Fruit fly (Drosophila melanogaster) whole organism, embryonic: Measurements from ENCODE around the gene CG10035.

Source experiments
- B-H2 ChIP-seq: fragments of 200-800 bp; sonication (Bioruptor generic); optimal IDR thresholded peaks from 2 replicates; lab custom pipeline; 2018; ENCODE audit warnings: missing biosample characterization, mild to moderate bottlenecking, missing genetic modification characterization
- CG17802 ChIP-seq: fragments of 200-800 bp; sonication (Bioruptor generic); optimal IDR thresholded peaks from 2 replicates; lab custom pipeline; 2018; ENCODE audit warnings: missing biosample characterization, mild to moderate bottlenecking, missing genetic modification characterization, moderate library complexity
- CG3163 ChIP-seq: fragments of 200-800 bp; sonication (Bioruptor generic); optimal IDR thresholded peaks from 3 replicates; lab custom pipeline; 2016; ENCODE audit warnings: missing biosample characterization, missing genetic modification characterization
- CG3838 ChIP-seq: fragments of 200-800 bp; sonication (Bioruptor generic); optimal IDR thresholded peaks from 3 replicates; lab custom pipeline; 2016; ENCODE audit warnings: missing biosample characterization, missing genetic modification characterization
- CG4820 ChIP-seq: fragments of 200-800 bp; sonication (Bioruptor generic); optimal IDR thresholded peaks from 3 replicates; lab custom pipeline; 2016; ENCODE audit warnings: missing biosample characterization, missing genetic modification characterization
- CG4854 ChIP-seq: fragments of 200-800 bp; sonication (Bioruptor generic); optimal IDR thresholded peaks from 2 replicates; lab custom pipeline; 2016; ENCODE audit warnings: missing biosample characterization, missing genetic modification characterization, inconsistent platforms
- CG5245 ChIP-seq: fragments of 200-800 bp; sonication (Bioruptor generic); optimal IDR thresholded peaks from 3 replicates; lab custom pipeline; 2016; ENCODE audit warnings: missing biosample characterization, missing genetic modification characterization
- CG8478 ChIP-seq: fragments of >200 bp; optimal IDR thresholded peaks from 2 replicates; lab custom pipeline; 2018
- Camta ChIP-seq: fragments of 200-800 bp; sonication (Bioruptor generic); optimal IDR thresholded peaks from 2 replicates; lab custom pipeline; 2016; ENCODE audit warnings: missing biosample characterization, missing genetic modification characterization
- Chrac-16 ChIP-seq: fragments of 200-800 bp; sonication (Bioruptor generic); optimal IDR thresholded peaks from 3 replicates; lab custom pipeline; 2016; ENCODE audit warnings: missing biosample characterization, missing genetic modification characterization
- Eip74EF ChIP-seq, 2 experiments: fragments of 200-800 bp in 1 of 2; fragments of >200 bp in 1 of 2; sonication (Bioruptor generic) in 1 of 2; optimal IDR thresholded peaks; 2 replicates each; lab custom pipeline; 2017 to 2019; ENCODE audit warnings: missing biosample characterization in 2 of 2, missing genetic modification characterization in 2 of 2, mild to moderate bottlenecking in 1 of 2, moderate library complexity in 1 of 2
- Fer2 ChIP-seq: fragments of 200-800 bp; sonication (Bioruptor generic); optimal IDR thresholded peaks from 2 replicates; lab custom pipeline; 2018; ENCODE audit warnings: missing biosample characterization, mild to moderate bottlenecking, missing genetic modification characterization, moderate library complexity
- Hr39 ChIP-seq: fragments of >200 bp; optimal IDR thresholded peaks from 2 replicates; lab custom pipeline; 2017
- Pdp1 ChIP-seq, 2 experiments: fragments of 200-800 bp; sonication (Bioruptor generic); optimal IDR thresholded peaks; 3 replicates each; lab custom pipeline; 2016; ENCODE audit warnings: missing biosample characterization in 2 of 2, missing genetic modification characterization in 2 of 2, mild to moderate bottlenecking in 1 of 2, moderate library complexity in 1 of 2
- Poxn ChIP-seq: fragments of 200-800 bp; sonication (Bioruptor generic); IDR thresholded peaks from 2 replicates; pipeline ENCODE4 v1.3.6; 2022; ENCODE audit warnings: missing biosample characterization, missing genetic modification characterization
- Trl ChIP-seq, 3 experiments: fragments of >200 bp in 2 of 3; fragments of 200-800 bp in 1 of 3; sonication (Bioruptor generic) in 1 of 3; optimal IDR thresholded peaks; 2 replicates in 1 of 3; 3 replicates in 2 of 3; lab custom pipeline; 2016 to 2017; ENCODE audit warnings: missing biosample characterization in 1 of 3, missing genetic modification characterization in 1 of 3
- bcd ChIP-seq: fragments of 200-800 bp; sonication (Bioruptor generic); optimal IDR thresholded peaks from 2 replicates; lab custom pipeline; 2017; ENCODE audit warnings: missing biosample characterization, mild to moderate bottlenecking, missing genetic modification characterization
- chif ChIP-seq, 2 experiments: fragments of 200-800 bp; sonication (Bioruptor generic); optimal IDR thresholded peaks; 3 replicates each; lab custom pipeline; 2016; ENCODE audit warnings: missing biosample characterization in 2 of 2, missing genetic modification characterization in 2 of 2
- chm ChIP-seq: fragments of 200-800 bp; sonication (Bioruptor generic); IDR thresholded peaks from 2 replicates; pipeline ENCODE4 v1.3.6; 2022; ENCODE audit warnings: missing biosample characterization, missing genetic modification characterization
- crc ChIP-seq: fragments of 200-800 bp; sonication (Bioruptor generic); optimal IDR thresholded peaks from 2 replicates; lab custom pipeline; 2016; ENCODE audit warnings: missing biosample characterization, missing genetic modification characterization
- cwo ChIP-seq: fragments of 200-800 bp; sonication (Bioruptor generic); optimal IDR thresholded peaks from 3 replicates; lab custom pipeline; 2017; ENCODE audit warnings: missing biosample characterization, missing genetic modification characterization, mild to moderate bottlenecking, moderate library complexity, missing genetic modification reagents
- disco-r ChIP-seq: fragments of 200-800 bp; sonication (Bioruptor generic); optimal IDR thresholded peaks from 2 replicates; lab custom pipeline; 2016; ENCODE audit warnings: missing biosample characterization, missing genetic modification characterization
- eve ChIP-seq, 2 experiments: fragments of >200 bp; optimal IDR thresholded peaks; 2 replicates each; lab custom pipeline; 2017; ENCODE audit warnings: missing biosample characterization in 2 of 2, missing genetic modification characterization in 2 of 2
- exex ChIP-seq: fragments of 200-800 bp; sonication (Bioruptor generic); optimal IDR thresholded peaks from 4 replicates; lab custom pipeline; 2018; ENCODE audit warnings: missing biosample characterization, mild to moderate bottlenecking, missing genetic modification characterization, moderate library complexity
- fd102C ChIP-seq: fragments of 200-800 bp; sonication (Bioruptor generic); optimal IDR thresholded peaks from 2 replicates; lab custom pipeline; 2018; ENCODE audit warnings: missing biosample characterization, mild to moderate bottlenecking, missing genetic modification characterization, moderate library complexity
- fru ChIP-seq: fragments of >200 bp; optimal IDR thresholded peaks from 2 replicates; lab custom pipeline; 2017
- grn ChIP-seq: fragments of 200-800 bp; sonication (Bioruptor generic); optimal IDR thresholded peaks from 3 replicates; lab custom pipeline; 2017; ENCODE audit warnings: missing biosample characterization, missing genetic modification characterization
- jing ChIP-seq: fragments of 200-800 bp; sonication (Bioruptor generic); optimal IDR thresholded peaks from 2 replicates; lab custom pipeline; 2018; ENCODE audit warnings: missing biosample characterization, mild to moderate bottlenecking, missing genetic modification characterization
- jumu ChIP-seq: fragments of 200-800 bp; sonication (Bioruptor generic); optimal IDR thresholded peaks from 3 replicates; lab custom pipeline; 2016; ENCODE audit warnings: missing biosample characterization, missing genetic modification characterization
- knrl ChIP-seq: fragments of 200-800 bp; sonication (Bioruptor generic); IDR thresholded peaks from 3 replicates; pipeline ENCODE4 v1.3.6; 2022; ENCODE audit warnings: missing biosample characterization, missing genetic modification characterization; ENCODE audit not compliant: partially characterized antibody
- mirr ChIP-seq: fragments of 200-800 bp; sonication (Bioruptor generic); optimal IDR thresholded peaks from 3 replicates; lab custom pipeline; 2018; ENCODE audit warnings: missing biosample characterization, mild to moderate bottlenecking, missing genetic modification characterization
- repo ChIP-seq: fragments of 200-800 bp; sonication (Bioruptor generic); optimal IDR thresholded peaks from 2 replicates; lab custom pipeline; 2016; ENCODE audit warnings: missing biosample characterization, missing genetic modification characterization
- schlank ChIP-seq: fragments of 200-800 bp; sonication (Bioruptor generic); optimal IDR thresholded peaks from 2 replicates; lab custom pipeline; 2018; ENCODE audit warnings: missing biosample characterization, mild to moderate bottlenecking, missing genetic modification characterization
- sd ChIP-seq: fragments of 200-800 bp; sonication (Bioruptor generic); optimal IDR thresholded peaks from 3 replicates; lab custom pipeline; 2018; ENCODE audit warnings: missing biosample characterization, mild to moderate bottlenecking, missing genetic modification characterization, moderate library complexity
- slou ChIP-seq: fragments of 200-800 bp; sonication (Bioruptor generic); optimal IDR thresholded peaks from 3 replicates; lab custom pipeline; 2016; ENCODE audit warnings: missing biosample characterization, missing genetic modification characterization
- so ChIP-seq: fragments of 200-800 bp; sonication (Bioruptor generic); IDR thresholded peaks from 3 replicates; pipeline ENCODE4 v1.3.6; 2022; ENCODE audit warnings: missing biosample characterization, missing genetic modification characterization
- sqz ChIP-seq: fragments of 200-800 bp; sonication (Bioruptor generic); optimal IDR thresholded peaks from 3 replicates; lab custom pipeline; 2018; ENCODE audit warnings: missing biosample characterization, mild to moderate bottlenecking, missing genetic modification characterization
- sug ChIP-seq: fragments of 200-800 bp; optimal IDR thresholded peaks from 2 replicates; lab custom pipeline; 2019; ENCODE audit warnings: missing biosample characterization, mild to moderate bottlenecking, missing genetic modification characterization, moderate library complexity

CG10035 gene

DNA sequence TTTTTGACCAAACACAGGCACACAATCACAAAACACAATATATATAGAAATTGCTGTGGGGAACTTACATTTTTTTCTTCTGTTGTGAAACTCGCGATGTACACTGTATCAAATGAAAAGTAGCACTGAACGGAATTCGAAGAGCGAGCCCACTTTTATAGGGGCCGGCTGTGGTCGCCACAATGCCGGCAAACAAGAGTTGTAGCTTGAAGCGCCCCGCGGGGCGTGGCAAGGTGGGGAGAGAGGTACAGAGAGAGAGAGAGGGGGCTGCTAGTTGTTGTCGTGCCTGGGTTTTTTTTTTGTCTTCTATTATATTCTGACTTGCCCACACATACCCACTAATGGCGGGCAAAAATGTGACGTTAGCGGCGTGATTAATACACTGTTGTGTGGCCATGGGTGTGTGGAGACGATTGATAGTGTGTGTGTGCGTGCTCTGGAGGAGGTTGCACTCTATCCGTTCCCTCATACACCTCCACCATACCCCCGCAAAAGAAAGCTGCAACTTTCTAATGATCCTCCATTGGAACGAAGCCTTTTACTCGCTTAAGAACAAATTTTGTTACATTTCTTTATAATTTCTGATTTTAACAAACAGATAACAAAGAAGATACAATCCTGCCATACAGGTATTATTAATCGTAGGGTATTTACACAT, 13.2 kb downstream of the CG10035 start, which contains the start of gene GstD1 (continued):
- TF ChIP-seq Pdp1 (GFP tag; optimal IDR thresholded peaks at IDR 0.05; lab: Kevin White, UChicago) (peak; percentile 32 to 45), schlank (tag; lab: Kevin White, UChicago) (peak; percentile 15), CG5245 (GFP tag; lab: Kevin White, UChicago) (no peak), CG17802 (no peak), slou (GFP tag; lab: Kevin White, UChicago) (no peak), CG3838 (GFP tag; lab: Kevin White, UChicago) (no peak), Eip74EF (GFP tag; optimal IDR thresholded peaks at IDR 0.05; lab: Kevin White, UChicago) (peak in 1 of 2 experiments; percentile 9), jing (GFP tag; lab: Kevin White, UChicago) (no peak), jumu (GFP tag; lab: Kevin White, UChicago) (peak; percentile 39), crc (GFP tag; lab: Kevin White, UChicago) (no peak), Camta (no peak), Chrac-16 (GFP tag; lab: Kevin White, UChicago) (peak; percentile 51), CG4854 (GFP tag; lab: Kevin White, UChicago) (no peak), Hr39 (lab: Kevin White, UChicago) (no peak), disco-r (GFP tag; lab: Kevin White, UChicago) (no peak), fd102C (no peak), CG8478 (lab: Kevin White, UChicago) (no peak)

- TF ChIP-seq CG3163, result peak; percentile 76
- TF ChIP-seq CG4820 (GFP tag; lab: Kevin White, UChicago), result no peak
- TF ChIP-seq Trl (optimal IDR thresholded peaks at IDR 0.05; lab: Kevin White, UChicago), result peak; percentile 31 to 43
- TF ChIP-seq Trl (GFP tag; optimal IDR thresholded peaks at IDR 0.05; lab: Kevin White, UChicago), result no peak
Observed at dm6 chr3R:12367464-12367863, 15.0 kb downstream of the CG10035 start, which contains the start of gene GstD9. TSS of gene GstD9 (minus strand) at chr3R:12367564.

- no peak for TF ChIP-seq Poxn (GFP tag; lab: Robert Waterston, UW)
- TF ChIP-seq mirr (GFP tag; lab: Kevin White, UChicago), result peak; percentile 56
- TF ChIP-seq sug, result peak; percentile 93
- TF ChIP-seq cwo (GFP tag; lab: Kevin White, UChicago), result no peak
- TF ChIP-seq eve (GFP tag; optimal IDR thresholded peaks at IDR 0.05; lab: Kevin White, UChicago), result no peak
- no peak for TF ChIP-seq repo (GFP tag; lab: Kevin White, UChicago)
- TF ChIP-seq chm (GFP tag; lab: Robert Waterston, UW), result no peak
- peak; percentile 76 for TF ChIP-seq exex
- no peak for TF ChIP-seq B-H2 (GFP tag; lab: Kevin White, UChicago)
- no peak for TF ChIP-seq fru (lab: Kevin White, UChicago)
- TF ChIP-seq so (GFP tag; lab: Robert Waterston, UW), result no peak
- no peak for TF ChIP-seq knrl
- TF ChIP-seq grn (GFP tag; lab: Kevin White, UChicago), result peak; percentile 67
- TF ChIP-seq sd, result peak; percentile 44
- no peak for TF ChIP-seq chif (GFP tag; optimal IDR thresholded peaks at IDR 0.05; lab: Kevin White, UChicago)
- TF ChIP-seq bcd, result no peak
- no peak for TF ChIP-seq sqz (GFP tag; lab: Kevin White, UChicago)
- no peak for TF ChIP-seq Fer2 (tag; lab: Kevin White, UChicago)
- TF ChIP-seq, all 482 proteins: peak for 5
Observed at dm6 chr3R:12365887-12366286, 16.6 kb downstream of the CG10035 start.
